Fruit fly (Drosophila melanogaster) whole organism, embryonic: ENCODE results near the gene CG9449.
A peak's percentile ranks its signal among the peaks of the same experiment; 100 is the strongest.

Experiments used
- Atf-2 ChIP-seq: fragments of 200-800 bp; sonication (Bioruptor generic); optimal IDR thresholded peaks from 2 replicates; lab custom pipeline; 2016; ENCODE audit warnings: missing biosample characterization, missing genetic modification characterization
- B-H1 ChIP-seq: fragments of 200-800 bp; sonication (Bioruptor generic); IDR thresholded peaks from 3 replicates; pipeline ENCODE4 v1.3.6; 2022; ENCODE audit warnings: missing biosample characterization, missing genetic modification characterization
- BtbVII ChIP-seq: fragments of 200-800 bp; sonication (Bioruptor generic); optimal IDR thresholded peaks from 3 replicates; lab custom pipeline; 2017; ENCODE audit warnings: missing biosample characterization, mild to moderate bottlenecking, missing genetic modification characterization
- Bteb2 ChIP-seq: fragments of 200-800 bp; sonication (Bioruptor generic); optimal IDR thresholded peaks from 2 replicates; lab custom pipeline; 2016; ENCODE audit warnings: missing biosample characterization, missing genetic modification characterization
- CG10462 ChIP-seq: fragments of 200-800 bp; sonication (Bioruptor generic); optimal IDR thresholded peaks from 2 replicates; lab custom pipeline; 2016; ENCODE audit warnings: missing biosample characterization, missing genetic modification characterization
- CG10959 ChIP-seq: fragments of 200-800 bp; sonication (Bioruptor generic); IDR thresholded peaks from 2 replicates; pipeline ENCODE4 v1.3.6; 2022; ENCODE audit warnings: missing biosample characterization, missing genetic modification characterization
- CG11456 ChIP-seq: fragments of 200-800 bp; sonication (Bioruptor generic); IDR thresholded peaks from 3 replicates; pipeline ENCODE4 v1.3.6; 2022; ENCODE audit warnings: missing biosample characterization, missing genetic modification characterization
- CG11504 ChIP-seq: fragments of 200-800 bp; sonication (Bioruptor generic); optimal IDR thresholded peaks from 3 replicates; lab custom pipeline; 2019; ENCODE audit warnings: missing biosample characterization, mild to moderate bottlenecking, missing genetic modification characterization, moderate library complexity
- CG12659 ChIP-seq: fragments of 200-800 bp; sonication (Bioruptor generic); optimal IDR thresholded peaks from 3 replicates; lab custom pipeline; 2017; ENCODE audit warnings: mild to moderate bottlenecking, missing biosample characterization, missing genetic modification reagents, missing genetic modification characterization
- CG13894 ChIP-seq: fragments of 200-800 bp; sonication (Bioruptor generic); optimal IDR thresholded peaks from 3 replicates; lab custom pipeline; 2018; ENCODE audit warnings: missing biosample characterization, mild to moderate bottlenecking, missing genetic modification characterization, moderate library complexity
- CG14710 ChIP-seq: fragments of 200-800 bp; sonication (Bioruptor generic); optimal IDR thresholded peaks from 3 replicates; lab custom pipeline; 2019; ENCODE audit warnings: missing biosample characterization, mild to moderate bottlenecking, missing genetic modification characterization, moderate library complexity
- CG16779 ChIP-seq: fragments of 200-800 bp; sonication (Bioruptor generic); IDR thresholded peaks from 2 replicates; pipeline ENCODE4 v1.3.6; 2022; ENCODE audit warnings: missing biosample characterization, missing genetic modification characterization
- CG16815 ChIP-seq: fragments of 200-800 bp; sonication (Bioruptor generic); optimal IDR thresholded peaks from 3 replicates; lab custom pipeline; 2017; ENCODE audit warnings: missing biosample characterization, mild to moderate bottlenecking, missing genetic modification characterization
- CG17912 ChIP-seq: fragments of 200-800 bp; sonication (Bioruptor generic); optimal IDR thresholded peaks from 2 replicates; lab custom pipeline; 2018; ENCODE audit warnings: missing biosample characterization, mild to moderate bottlenecking, missing genetic modification characterization
- CG2202 ChIP-seq: fragments of 200-800 bp; sonication (Bioruptor generic); optimal IDR thresholded peaks from 2 replicates; lab custom pipeline; 2018; ENCODE audit warnings: missing biosample characterization, mild to moderate bottlenecking, missing genetic modification characterization
- CG2712 ChIP-seq: fragments of 200-800 bp; optimal IDR thresholded peaks from 3 replicates; lab custom pipeline; 2019; ENCODE audit warnings: missing biosample characterization, mild to moderate bottlenecking, missing genetic modification characterization, moderate library complexity
- CG2875 ChIP-seq: fragments of 200-800 bp; sonication (Bioruptor generic); optimal IDR thresholded peaks from 2 replicates; lab custom pipeline; 2017; ENCODE audit warnings: missing biosample characterization, mild to moderate bottlenecking, missing genetic modification characterization, missing genetic modification reagents
- CG30403 ChIP-seq: fragments of 200-800 bp; sonication (Bioruptor generic); optimal IDR thresholded peaks from 3 replicates; lab custom pipeline; 2016; ENCODE audit warnings: missing biosample characterization, missing genetic modification characterization
- CG33213 ChIP-seq: fragments of 200-800 bp; sonication (Bioruptor generic); optimal IDR thresholded peaks from 3 replicates; lab custom pipeline; 2016; ENCODE audit warnings: missing biosample characterization, missing genetic modification characterization
- CG4617 ChIP-seq: fragments of 200-800 bp; sonication (Bioruptor generic); optimal IDR thresholded peaks from 3 replicates; lab custom pipeline; 2016; ENCODE audit warnings: missing biosample characterization, missing genetic modification characterization, borderline replicate concordance
- CG4707 ChIP-seq: fragments of 200-800 bp; sonication (Bioruptor generic); optimal IDR thresholded peaks from 2 replicates; lab custom pipeline; 2018; ENCODE audit warnings: missing biosample characterization, mild to moderate bottlenecking, missing genetic modification characterization, moderate library complexity
- CG7357 ChIP-seq: fragments of 200-800 bp; sonication (Bioruptor generic); IDR thresholded peaks from 3 replicates; pipeline ENCODE4 v1.3.6; 2022; ENCODE audit warnings: missing biosample characterization, missing genetic modification characterization
- CG8089 ChIP-seq: fragments of 200-800 bp; sonication (Bioruptor generic); optimal IDR thresholded peaks from 3 replicates; lab custom pipeline; 2016; ENCODE audit warnings: missing biosample characterization, missing genetic modification characterization
- CG8388 ChIP-seq: fragments of 200-800 bp; sonication (Bioruptor generic); optimal IDR thresholded peaks from 2 replicates; lab custom pipeline; 2019; ENCODE audit warnings: missing biosample characterization, mild to moderate bottlenecking, missing genetic modification characterization, moderate library complexity
- CG9797 ChIP-seq: fragments of 200-800 bp; sonication (Bioruptor generic); optimal IDR thresholded peaks from 3 replicates; lab custom pipeline; 2018; ENCODE audit warnings: missing biosample characterization, mild to moderate bottlenecking, missing genetic modification characterization
- D19A ChIP-seq: fragments of 200-800 bp; optimal IDR thresholded peaks from 3 replicates; lab custom pipeline; 2019; ENCODE audit warnings: missing biosample characterization, mild to moderate bottlenecking, missing genetic modification characterization, moderate library complexity
- Dad ChIP-seq: fragments of 200-800 bp; sonication (Bioruptor generic); optimal IDR thresholded peaks from 3 replicates; lab custom pipeline; 2016; ENCODE audit warnings: missing biosample characterization, missing genetic modification characterization
- Dfd ChIP-seq, 2 experiments: fragments of >200 bp; optimal IDR thresholded peaks; 2 replicates each; lab custom pipeline; 2017; ENCODE audit warnings: missing biosample characterization in 2 of 2, missing genetic modification characterization in 2 of 2
- Dll ChIP-seq: fragments of 200-800 bp; sonication (Bioruptor generic); IDR thresholded peaks from 4 replicates; pipeline ENCODE4 v1.3.6; 2022; ENCODE audit warnings: missing biosample characterization, missing genetic modification characterization; ENCODE audit not compliant: partially characterized antibody
- ERR ChIP-seq: fragments of 200-800 bp; sonication (Bioruptor generic); optimal IDR thresholded peaks from 2 replicates; lab custom pipeline; 2016; ENCODE audit warnings: missing biosample characterization, missing genetic modification characterization
- Lpt ChIP-seq: fragments of >200 bp; optimal IDR thresholded peaks from 2 replicates; lab custom pipeline; 2018; ENCODE audit warnings: missing biosample characterization, missing genetic modification characterization
- MBD-R2 ChIP-seq: fragments of 200-800 bp; sonication (Bioruptor generic); IDR thresholded peaks from 2 replicates; pipeline ENCODE4 v1.3.6; 2022; ENCODE audit warnings: missing biosample characterization, missing genetic modification characterization
- Med ChIP-seq: fragments of 200-800 bp; sonication (Bioruptor generic); peaks from one replicate; lab custom pipeline; 2016; ENCODE audit warnings: missing biosample characterization, missing genetic modification characterization, mild to moderate bottlenecking, inconsistent platforms, moderate library complexity
- NC2α ChIP-seq: fragments of 200-800 bp; sonication (Bioruptor generic); optimal IDR thresholded peaks from 2 replicates; lab custom pipeline; 2016; ENCODE audit warnings: missing biosample characterization, missing genetic modification characterization
- Sry-δ ChIP-seq: fragments of 200-800 bp; sonication (Bioruptor generic); optimal IDR thresholded peaks from 2 replicates; lab custom pipeline; 2016; ENCODE audit warnings: missing biosample characterization, missing genetic modification characterization
- Taf1 ChIP-seq: fragments of 200-800 bp; sonication (Bioruptor generic); IDR thresholded peaks from 2 replicates; pipeline ENCODE4 v1.3.6; 2022; ENCODE audit warnings: missing biosample characterization, missing genetic modification characterization
- ab ChIP-seq: fragments of 200-800 bp; sonication (Bioruptor generic); optimal IDR thresholded peaks from 2 replicates; lab custom pipeline; 2016; ENCODE audit warnings: missing biosample characterization, missing genetic modification characterization
- az2 ChIP-seq: fragments of 200-800 bp; sonication (Bioruptor generic); optimal IDR thresholded peaks from 3 replicates; lab custom pipeline; 2016; ENCODE audit warnings: missing biosample characterization, missing genetic modification characterization
- da ChIP-seq: fragments of 200-800 bp; sonication (Bioruptor generic); optimal IDR thresholded peaks from 2 replicates; lab custom pipeline; 2016; ENCODE audit warnings: missing biosample characterization, missing genetic modification characterization
- danr ChIP-seq: fragments of 200-800 bp; sonication (Bioruptor generic); IDR thresholded peaks from 2 replicates; pipeline ENCODE4 v1.3.6; 2022; ENCODE audit warnings: missing biosample characterization, missing genetic modification characterization
- fd102C ChIP-seq: fragments of 200-800 bp; sonication (Bioruptor generic); optimal IDR thresholded peaks from 2 replicates; lab custom pipeline; 2018; ENCODE audit warnings: missing biosample characterization, mild to moderate bottlenecking, missing genetic modification characterization, moderate library complexity
- gem ChIP-seq: fragments of 200-800 bp; sonication (Bioruptor generic); optimal IDR thresholded peaks from 2 replicates; lab custom pipeline; 2019; ENCODE audit warnings: missing biosample characterization, mild to moderate bottlenecking, missing genetic modification characterization, moderate library complexity
- ind ChIP-seq: fragments of 200-800 bp; sonication (Bioruptor generic); optimal IDR thresholded peaks from 3 replicates; lab custom pipeline; 2016; ENCODE audit warnings: missing biosample characterization, missing genetic modification characterization
- inv ChIP-seq: fragments of 200-800 bp; sonication (Bioruptor generic); IDR thresholded peaks from 2 replicates; pipeline ENCODE4 v1.3.6; 2022; ENCODE audit warnings: missing biosample characterization, missing genetic modification characterization; ENCODE audit not compliant: partially characterized antibody
- onecut ChIP-seq: fragments of 200-800 bp; sonication (Bioruptor generic); IDR thresholded peaks from 2 replicates; pipeline ENCODE4 v1.3.6; 2022; ENCODE audit warnings: missing biosample characterization, missing genetic modification characterization
- org-1 ChIP-seq: fragments of 200-800 bp; sonication (Bioruptor generic); optimal IDR thresholded peaks from 2 replicates; lab custom pipeline; 2017; ENCODE audit warnings: missing biosample characterization, missing genetic modification characterization
- rib ChIP-seq: fragments of 200-800 bp; sonication (Bioruptor generic); IDR thresholded peaks from 2 replicates; pipeline ENCODE4 v1.3.6; 2022; ENCODE audit warnings: missing biosample characterization, missing genetic modification characterization
- toy ChIP-seq: fragments of 200-800 bp; sonication (Bioruptor generic); IDR thresholded peaks from 2 replicates; pipeline ENCODE4 v1.3.6; 2022; ENCODE audit warnings: missing biosample characterization, missing genetic modification characterization
- wdn ChIP-seq: fragments of 200-800 bp; sonication (Bioruptor generic); IDR thresholded peaks from 2 replicates; pipeline ENCODE4 v1.3.6; 2022; ENCODE audit warnings: missing biosample characterization, missing genetic modification characterization
- yki ChIP-seq: fragments of >200 bp; optimal IDR thresholded peaks from 3 replicates; lab custom pipeline; 2018

The CG9449 gene

dm6 chr3L:19446394-19447349 is 50.9 kb downstream of the CG9449 start, which contains the start of the genes CG33062 and Chd3 (continued):
- TF ChIP-seq Atf-2 (GFP tag; lab: Kevin White, UChicago) (no peak), MBD-R2 (GFP tag; lab: Robert Waterston, UW) (peak; percentile 32; the same call in 1 of the 2 replicates), gem (peak; percentile 64), CG4617 (GFP tag; lab: Kevin White, UChicago) (no peak), fd102C (GFP tag; lab: Kevin White, UChicago) (no peak), CG16815 (GFP tag; lab: Kevin White, UChicago) (peak; percentile 10), CG17912 (GFP tag; lab: Kevin White, UChicago) (no peak), Dad (GFP tag; lab: Kevin White, UChicago) (no peak), CG14710 (tag; lab: Kevin White, UChicago) (peak; percentile 60), CG4707 (GFP tag; lab: Kevin White, UChicago) (no peak), CG12659 (no peak), NC2α (no peak), ab (GFP tag; lab: Kevin White, UChicago) (no peak), onecut (GFP tag; lab: Robert Waterston, UW) (no peak), CG11456 (no peak; the same call in 2 of the 3 replicates), CG8089 (GFP tag; lab: Kevin White, UChicago) (no peak), Med (GFP tag; lab: Kevin White, UChicago) (no peak), CG13894 (tag; lab: Kevin White, UChicago) (no peak), CG7357 (GFP tag; lab: Robert Waterston, UW) (peak; percentile 93), CG30403 (GFP tag; lab: Kevin White, UChicago) (no peak), CG10462 (GFP tag; lab: Kevin White, UChicago) (no peak), da (GFP tag; lab: Kevin White, UChicago) (no peak), org-1 (no peak), CG2875 (GFP tag; lab: Kevin White, UChicago) (no peak), CG16779 (no peak), yki (lab: Kevin White, UChicago) (no peak), inv (no peak), az2 (GFP tag; lab: Kevin White, UChicago) (peak; percentile 13), ind (GFP tag; lab: Kevin White, UChicago) (peak; percentile 25), CG2712 (tag; lab: Kevin White, UChicago) (peak; percentile 53), B-H1 (GFP tag; lab: Robert Waterston, UW) (no peak; the same call in 1 of the 3 replicates), CG8388 (GFP tag; lab: Kevin White, UChicago) (peak; percentile 23), rib (GFP tag; lab: Robert Waterston, UW) (no peak), toy (GFP tag; lab: Robert Waterston, UW) (no peak), CG10959 (GFP tag; lab: Robert Waterston, UW) (no peak), D19A (tag; lab: Kevin White, UChicago) (peak; percentile 36), Dll (GFP tag; lab: Robert Waterston, UW) (peak; percentile 61; the same call in 3 of the 4 replicates), Bteb2 (GFP tag; lab: Kevin White, UChicago) (no peak), CG2202 (no peak), ERR (GFP tag; lab: Kevin White, UChicago) (no peak), wdn (GFP tag; lab: Robert Waterston, UW) (no peak), Taf1 (GFP tag; lab: Robert Waterston, UW) (no peak), Lpt (GFP tag; lab: Kevin White, UChicago) (no peak), BtbVII (GFP tag; lab: Kevin White, UChicago) (no peak), Dfd (GFP tag; optimal IDR thresholded peaks at IDR 0.05; lab: Kevin White, UChicago) (peak in 1 of 2 experiments; percentile 67), CG9797 (no peak), danr (GFP tag; lab: Robert Waterston, UW) (no peak), Sry-δ (GFP tag; lab: Kevin White, UChicago) (peak; percentile 11), CG11504 (peak; percentile 36), CG33213 (GFP tag; lab: Kevin White, UChicago) (no peak)
